Worm (Caenorhabditis elegans): ENCODE measurements around the gene R02E4.2.

- no peak for TF ChIP-seq nhr-11 (tag; optimal IDR thresholded peaks at IDR 0.05)
- TF ChIP-seq unc-42 (tag; optimal IDR thresholded peaks at IDR 0.05) = no peak
- TF ChIP-seq ama-1 (optimal IDR thresholded peaks at IDR 0.05) = no peak
- no peak for TF ChIP-seq hlh-30 (tag; optimal IDR thresholded peaks at IDR 0.05; ENCODE audit: insufficient read depth)
- TF ChIP-seq pha-4 (tag; optimal IDR thresholded peaks at IDR 0.05) = no peak
- TF ChIP-seq odd-2 (tag; optimal IDR thresholded peaks at IDR 0.05) = no peak
- no peak for TF ChIP-seq ahr-1 (tag; optimal IDR thresholded peaks at IDR 0.05)
- TF ChIP-seq ceh-6 (GFP tag; optimal IDR thresholded peaks at IDR 0.05) = no peak
- TF ChIP-seq F13H6.1 (tag; optimal IDR thresholded peaks at IDR 0.05) = no peak
- no peak for TF ChIP-seq sox-4 (tag; optimal IDR thresholded peaks at IDR 0.05)
These were observed 44.0 kb downstream of the R02E4.2 start for ce11 chrX:4151206-4151605.
